Worm (Caenorhabditis elegans): ENCODE measurements around the gene E04D5.4.

DNA sequence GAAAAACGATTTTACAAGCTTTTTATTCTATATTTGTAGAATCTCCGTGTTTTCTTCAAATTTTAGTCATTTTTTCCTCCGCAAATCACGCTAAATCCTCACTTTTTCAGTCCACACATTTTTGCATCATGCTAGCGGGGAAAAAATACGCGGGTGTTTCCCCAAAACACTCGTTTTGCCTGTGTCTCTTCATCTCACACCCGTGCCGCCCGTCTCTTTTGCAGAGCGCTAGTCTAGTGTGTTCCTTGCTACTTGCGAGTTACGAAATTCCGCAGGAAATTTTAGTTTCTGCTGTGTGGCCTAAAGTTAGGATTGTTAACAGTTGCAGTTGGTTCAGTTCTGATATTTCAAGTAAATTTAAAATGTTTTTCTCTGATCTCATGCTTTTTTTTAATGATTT, 5.7 kb downstream of the E04D5.4 start:
- no peak for TF ChIP-seq nhr-237 (tag; optimal IDR thresholded peaks at IDR 0.05)
- no peak for TF ChIP-seq snpc-4 (tag; optimal IDR thresholded peaks at IDR 0.05)
- TF ChIP-seq R02D3.7 (tag; optimal IDR thresholded peaks at IDR 0.05) = no peak
- no peak for TF ChIP-seq lin-39 (tag; optimal IDR thresholded peaks at IDR 0.05)
- no peak for TF ChIP-seq unc-62 (GFP tag; optimal IDR thresholded peaks at IDR 0.05)
- TF ChIP-seq zag-1 (tag; optimal IDR thresholded peaks at IDR 0.05) = no peak
- TF ChIP-seq nhr-25 (tag; optimal IDR thresholded peaks at IDR 0.05) = peak; percentile 27
- no peak for TF ChIP-seq ztf-11 (tag; optimal IDR thresholded peaks at IDR 0.05)
- no peak for TF ChIP-seq mdl-1 (tag; optimal IDR thresholded peaks at IDR 0.05)
- TF ChIP-seq nhr-76 (tag; optimal IDR thresholded peaks at IDR 0.05) = no peak
